Fruit fly (Drosophila melanogaster) Kc167 (cell line): Measurements from ENCODE around the gene CG14253.

ENCODE experiments used
- Myc ChIP-seq: fragments of >200 bp; optimal IDR thresholded peaks from 2 replicates; lab custom pipeline; 2017; ENCODE audit warnings: missing external identifiers
- h ChIP-seq: fragments of >200 bp; optimal IDR thresholded peaks from 3 replicates; lab custom pipeline; 2018; ENCODE audit warnings: missing external identifiers
- psq ChIP-seq: fragments of >200 bp; optimal IDR thresholded peaks from 2 replicates; lab custom pipeline; 2017; ENCODE audit warnings: missing external identifiers

- TF ChIP-seq h (lab: Kevin White, UChicago) (no peak), Myc (no peak), psq (lab: Kevin White, UChicago) (no peak)
Measured at dm6 chr3R:26994532-26994931, 16.2 kb downstream of the CG14253 start, which contains the start of gene TwdlC.
